Fruit fly (Drosophila melanogaster) whole organism, embryonic: ENCODE results near the gene CG4957.

Experiments used
- Atf6 ChIP-seq: fragments of 200-800 bp; sonication (Bioruptor generic); IDR thresholded peaks from 2 replicates; pipeline ENCODE4 v1.3.6; 2022; ENCODE audit warnings: missing biosample characterization, missing genetic modification characterization
- BEAF-32 ChIP-seq: fragments of 200-800 bp; sonication (Bioruptor generic); optimal IDR thresholded peaks from 3 replicates; lab custom pipeline; 2017; ENCODE audit warnings: missing biosample characterization, missing genetic modification characterization, mild to moderate bottlenecking, moderate library complexity, missing genetic modification reagents
- Bgb ChIP-seq: fragments of 200-800 bp; sonication (Bioruptor generic); IDR thresholded peaks from 2 replicates; pipeline ENCODE4 v1.3.6; 2022; ENCODE audit warnings: missing biosample characterization, missing genetic modification characterization; ENCODE audit not compliant: partially characterized antibody
- C15 ChIP-seq: fragments of 200-800 bp; sonication (Bioruptor generic); IDR thresholded peaks from 3 replicates; pipeline ENCODE4 v1.3.6; 2022; ENCODE audit warnings: missing biosample characterization, missing genetic modification characterization
- CG10147 ChIP-seq: fragments of 200-800 bp; sonication (Bioruptor generic); optimal IDR thresholded peaks from 2 replicates; lab custom pipeline; 2019; ENCODE audit warnings: missing biosample characterization, mild to moderate bottlenecking, missing genetic modification characterization, moderate library complexity
- CG1024 ChIP-seq: fragments of 200-800 bp; sonication (Bioruptor generic); IDR thresholded peaks from 2 replicates; pipeline ENCODE4 v1.3.6; 2022; ENCODE audit warnings: missing biosample characterization, missing genetic modification characterization
- CG11560 ChIP-seq: fragments of 200-800 bp; sonication (Bioruptor generic); IDR thresholded peaks from 3 replicates; pipeline ENCODE4 v1.3.6; 2022; ENCODE audit warnings: missing biosample characterization, missing genetic modification characterization
- CG13287 ChIP-seq: fragments of 200-800 bp; sonication (Bioruptor generic); IDR thresholded peaks from 2 replicates; pipeline ENCODE4 v1.3.6; 2022; ENCODE audit warnings: missing biosample characterization, missing genetic modification characterization; ENCODE audit not compliant: partially characterized antibody
- CG13775 ChIP-seq: fragments of 200-800 bp; sonication (Bioruptor generic); optimal IDR thresholded peaks from 3 replicates; lab custom pipeline; 2017; ENCODE audit warnings: missing biosample characterization, mild to moderate bottlenecking, missing genetic modification characterization
- CG14860 ChIP-seq: fragments of 200-800 bp; sonication (Bioruptor generic); IDR thresholded peaks from 3 replicates; pipeline ENCODE4 v1.3.6; 2022; ENCODE audit warnings: missing biosample characterization, missing genetic modification characterization; ENCODE audit not compliant: partially characterized antibody
- CG15011 ChIP-seq: fragments of 200-800 bp; sonication (Bioruptor generic); optimal IDR thresholded peaks from 3 replicates; lab custom pipeline; 2018; ENCODE audit warnings: missing biosample characterization, mild to moderate bottlenecking, missing genetic modification characterization
- CG1603 ChIP-seq: fragments of 200-800 bp; sonication (Bioruptor generic); optimal IDR thresholded peaks from 2 replicates; lab custom pipeline; 2019; ENCODE audit warnings: missing biosample characterization, mild to moderate bottlenecking, missing genetic modification characterization, moderate library complexity
- CG16813 ChIP-seq: fragments of 200-800 bp; sonication (Bioruptor generic); IDR thresholded peaks from 3 replicates; pipeline ENCODE4 v1.3.6; 2022; ENCODE audit warnings: missing biosample characterization, missing genetic modification characterization; ENCODE audit not compliant: partially characterized antibody
- CG17829 ChIP-seq: fragments of 200-800 bp; optimal IDR thresholded peaks from 2 replicates; lab custom pipeline; 2019; ENCODE audit warnings: missing biosample characterization, mild to moderate bottlenecking, missing genetic modification characterization, moderate library complexity
- CG18619 ChIP-seq: fragments of 200-800 bp; sonication (Bioruptor generic); optimal IDR thresholded peaks from 3 replicates; lab custom pipeline; 2017; ENCODE audit warnings: missing biosample characterization, mild to moderate bottlenecking, missing genetic modification characterization
- CG2116 ChIP-seq: fragments of 200-800 bp; sonication (Bioruptor generic); optimal IDR thresholded peaks from 3 replicates; lab custom pipeline; 2018; ENCODE audit warnings: missing biosample characterization, mild to moderate bottlenecking, missing genetic modification characterization
- CG2889 ChIP-seq: fragments of 200-800 bp; sonication (Bioruptor generic); IDR thresholded peaks from 3 replicates; pipeline ENCODE4 v1.3.6; 2022; ENCODE audit warnings: missing biosample characterization, missing genetic modification characterization
- CG30020 ChIP-seq: fragments of 200-800 bp; optimal IDR thresholded peaks from 2 replicates; lab custom pipeline; 2019; ENCODE audit warnings: missing biosample characterization, mild to moderate bottlenecking, missing genetic modification characterization, moderate library complexity
- CG30403 ChIP-seq: fragments of 200-800 bp; sonication (Bioruptor generic); optimal IDR thresholded peaks from 3 replicates; lab custom pipeline; 2016; ENCODE audit warnings: missing biosample characterization, missing genetic modification characterization
- CG34422 ChIP-seq: fragments of 200-800 bp; sonication (Bioruptor generic); IDR thresholded peaks from 3 replicates; pipeline ENCODE4 v1.3.6; 2022; ENCODE audit warnings: missing biosample characterization, missing genetic modification characterization
- CG42726 ChIP-seq: fragments of 200-800 bp; sonication (Bioruptor generic); IDR thresholded peaks from 2 replicates; pipeline ENCODE4 v1.3.6; 2022; ENCODE audit warnings: missing biosample characterization, missing genetic modification characterization; ENCODE audit not compliant: partially characterized antibody
- CG4424 ChIP-seq: fragments of 200-800 bp; sonication (Bioruptor generic); optimal IDR thresholded peaks from 3 replicates; lab custom pipeline; 2016; ENCODE audit warnings: missing biosample characterization, missing genetic modification characterization
- CG6175 ChIP-seq: fragments of 200-800 bp; sonication (Bioruptor generic); IDR thresholded peaks from 3 replicates; pipeline ENCODE4 v1.3.6; 2022; ENCODE audit warnings: missing biosample characterization, missing genetic modification characterization
- CG6689 ChIP-seq: fragments of 200-800 bp; sonication (Bioruptor generic); IDR thresholded peaks from 2 replicates; pipeline ENCODE4 v1.3.6; 2022; ENCODE audit warnings: missing biosample characterization, missing genetic modification characterization
- CG6791 ChIP-seq: fragments of 200-800 bp; sonication (Bioruptor generic); IDR thresholded peaks from 3 replicates; pipeline ENCODE4 v1.3.6; 2022; ENCODE audit warnings: missing biosample characterization, missing genetic modification characterization; ENCODE audit not compliant: partially characterized antibody
- CG7357 ChIP-seq: fragments of 200-800 bp; sonication (Bioruptor generic); IDR thresholded peaks from 3 replicates; pipeline ENCODE4 v1.3.6; 2022; ENCODE audit warnings: missing biosample characterization, missing genetic modification characterization
- CG7556 ChIP-seq: fragments of 200-800 bp; sonication (Bioruptor generic); optimal IDR thresholded peaks from 2 replicates; lab custom pipeline; 2017; ENCODE audit warnings: missing biosample characterization, mild to moderate bottlenecking, missing genetic modification characterization
- CG7987 ChIP-seq: fragments of 200-800 bp; sonication (Bioruptor generic); optimal IDR thresholded peaks from 2 replicates; lab custom pipeline; 2018; ENCODE audit warnings: missing biosample characterization, mild to moderate bottlenecking, missing genetic modification characterization, moderate library complexity
- CG8924 ChIP-seq: fragments of 200-800 bp; optimal IDR thresholded peaks from 3 replicates; lab custom pipeline; 2019; ENCODE audit warnings: missing biosample characterization, mild to moderate bottlenecking, missing genetic modification characterization, moderate library complexity
- CHES-1-like ChIP-seq: fragments of 200-800 bp; sonication (Bioruptor generic); optimal IDR thresholded peaks from 2 replicates; lab custom pipeline; 2016; ENCODE audit warnings: missing biosample characterization, missing genetic modification characterization
- E2f2 ChIP-seq: fragments of 200-800 bp; sonication (Bioruptor generic); IDR thresholded peaks from 2 replicates; pipeline ENCODE4 v1.3.6; 2022; ENCODE audit warnings: missing biosample characterization, missing genetic modification characterization
- HmgZ ChIP-seq: fragments of 200-800 bp; sonication (Bioruptor generic); optimal IDR thresholded peaks from 2 replicates; lab custom pipeline; 2018; ENCODE audit warnings: missing biosample characterization, mild to moderate bottlenecking, missing genetic modification characterization
- Lhr ChIP-seq: fragments of 200-800 bp; sonication (Bioruptor generic); optimal IDR thresholded peaks from 3 replicates; lab custom pipeline; 2017; ENCODE audit warnings: mild to moderate bottlenecking, missing biosample characterization, missing genetic modification reagents, missing genetic modification characterization
- Myb ChIP-seq: fragments of 200-800 bp; sonication (Bioruptor generic); optimal IDR thresholded peaks from 2 replicates; lab custom pipeline; 2016; ENCODE audit warnings: missing biosample characterization, missing genetic modification characterization
- Nf-YA ChIP-seq: fragments of 200-800 bp; sonication (Bioruptor generic); IDR thresholded peaks from 2 replicates; pipeline ENCODE4 v1.3.6; 2022; ENCODE audit warnings: missing biosample characterization, missing genetic modification characterization
- Oli ChIP-seq: fragments of 200-800 bp; sonication (Bioruptor generic); optimal IDR thresholded peaks from 2 replicates; lab custom pipeline; 2018; ENCODE audit warnings: missing biosample characterization, mild to moderate bottlenecking, missing genetic modification characterization, moderate library complexity
- PHDP ChIP-seq: fragments of 200-800 bp; sonication (Bioruptor generic); optimal IDR thresholded peaks from 3 replicates; lab custom pipeline; 2018; ENCODE audit warnings: missing biosample characterization, mild to moderate bottlenecking, missing genetic modification characterization, moderate library complexity
- Sin3A ChIP-seq: fragments of >200 bp; optimal IDR thresholded peaks from 2 replicates; lab custom pipeline; 2018
- Spps ChIP-seq: fragments of 200-800 bp; sonication (Bioruptor generic); optimal IDR thresholded peaks from 2 replicates; lab custom pipeline; 2018; ENCODE audit warnings: missing biosample characterization, mild to moderate bottlenecking, missing genetic modification characterization
- YL-1 ChIP-seq: fragments of 200-800 bp; sonication (Bioruptor generic); optimal IDR thresholded peaks from 3 replicates; lab custom pipeline; 2017; ENCODE audit warnings: missing biosample characterization, mild to moderate bottlenecking, missing genetic modification characterization
- ase ChIP-seq: fragments of 200-800 bp; sonication (Bioruptor generic); IDR thresholded peaks from 3 replicates; pipeline ENCODE4 v1.3.6; 2022; ENCODE audit warnings: missing biosample characterization, missing genetic modification characterization
- gt ChIP-seq: fragments of 200-800 bp; sonication (Bioruptor generic); IDR thresholded peaks from 2 replicates; pipeline ENCODE4 v1.3.6; 2022; ENCODE audit warnings: missing biosample characterization, missing genetic modification characterization
- her ChIP-seq: fragments of 200-800 bp; sonication (Bioruptor generic); optimal IDR thresholded peaks from 2 replicates; lab custom pipeline; 2016; ENCODE audit warnings: missing biosample characterization, missing genetic modification characterization
- inv ChIP-seq: fragments of 200-800 bp; sonication (Bioruptor generic); IDR thresholded peaks from 2 replicates; pipeline ENCODE4 v1.3.6; 2022; ENCODE audit warnings: missing biosample characterization, missing genetic modification characterization; ENCODE audit not compliant: partially characterized antibody
- mld ChIP-seq: fragments of 200-800 bp; sonication (Bioruptor generic); IDR thresholded peaks from 3 replicates; pipeline ENCODE4 v1.3.6; 2022; ENCODE audit warnings: missing biosample characterization, missing genetic modification characterization; ENCODE audit not compliant: partially characterized antibody
- schlank ChIP-seq: fragments of 200-800 bp; sonication (Bioruptor generic); optimal IDR thresholded peaks from 2 replicates; lab custom pipeline; 2018; ENCODE audit warnings: missing biosample characterization, mild to moderate bottlenecking, missing genetic modification characterization
- tio ChIP-seq: fragments of 200-800 bp; sonication (Bioruptor generic); optimal IDR thresholded peaks from 2 replicates; lab custom pipeline; 2017; ENCODE audit warnings: missing biosample characterization, missing genetic modification characterization, inconsistent platforms
- ttk ChIP-seq: fragments of 200-800 bp; sonication (Bioruptor generic); IDR thresholded peaks from 2 replicates; pipeline ENCODE4 v2.1.2; 2022; ENCODE audit warnings: missing biosample characterization, missing genetic modification characterization

CG4957 gene

dm6 chr2L:10246785-10247190, 21.9 kb upstream of the CG4957 start, which contains the start of gene chico (continued):
- TF ChIP-seq CG1603 (tag; lab: Kevin White, UChicago) (peak; percentile 83), Oli (tag; lab: Kevin White, UChicago) (no peak), CG11560 (tag; lab: Robert Waterston, UW) (peak; percentile 99), HmgZ (peak; percentile 51), CG2116 (GFP tag; lab: Kevin White, UChicago) (peak; percentile 68), CG6689 (GFP tag; lab: Robert Waterston, UW) (no peak), CG7357 (GFP tag; lab: Robert Waterston, UW) (no peak), BEAF-32 (peak; percentile 65), CG13775 (GFP tag; lab: Kevin White, UChicago) (no peak), CG4424 (GFP tag; lab: Kevin White, UChicago) (peak; percentile 29), CG30020 (tag; lab: Kevin White, UChicago) (peak; percentile 91), CG1024 (GFP tag; lab: Robert Waterston, UW) (no peak), CG14860 (GFP tag; lab: Robert Waterston, UW) (peak; percentile 68), CG10147 (GFP tag; lab: Kevin White, UChicago) (no peak), Atf6 (GFP tag; lab: Robert Waterston, UW) (0 out of 2 replicates have a peak, but pooled peaks have one; percentile 12), CHES-1-like (GFP tag; lab: Kevin White, UChicago) (peak; percentile 18), tio (no peak), PHDP (tag; lab: Kevin White, UChicago) (no peak), ttk (no peak), her (GFP tag; lab: Kevin White, UChicago) (peak; percentile 42), CG16813 (peak; percentile 53), CG42726 (GFP tag; lab: Robert Waterston, UW) (peak; percentile 35; the same call in 1 of the 2 replicates), ase (no peak), Lhr (peak; percentile 64), YL-1 (peak; percentile 62), Myb (GFP tag; lab: Kevin White, UChicago) (peak; percentile 90), CG30403 (GFP tag; lab: Kevin White, UChicago) (no peak), C15 (GFP tag; lab: Robert Waterston, UW) (no peak), CG8924 (peak; percentile 44), Bgb (GFP tag; lab: Robert Waterston, UW) (peak; percentile 77), CG6175 (GFP tag; lab: Robert Waterston, UW) (no peak), CG15011 (GFP tag; lab: Kevin White, UChicago) (no peak), Sin3A (lab: Kevin White, UChicago) (peak; percentile 17), schlank (tag; lab: Kevin White, UChicago) (no peak), CG7556 (no peak), Nf-YA (GFP tag; lab: Robert Waterston, UW) (no peak), CG17829 (peak; percentile 53), CG13287 (GFP tag; lab: Robert Waterston, UW) (peak; percentile 60), mld (GFP tag; lab: Robert Waterston, UW) (no peak), E2f2 (GFP tag; lab: Robert Waterston, UW) (peak; percentile 74), CG34422 (GFP tag; lab: Robert Waterston, UW) (peak; percentile 63; the same call in 1 of the 3 replicates), gt (GFP tag; lab: Robert Waterston, UW) (no peak), CG6791 (GFP tag; lab: Robert Waterston, UW) (peak; percentile 89), CG18619 (GFP tag; lab: Kevin White, UChicago) (no peak), CG7987 (peak; percentile 29), inv (no peak), CG2889 (no peak), Spps (peak; percentile 0)
